Fruit fly (Drosophila melanogaster): ENCODE measurements around the gene Hsp60A.

Hsp60A gene

DNA sequence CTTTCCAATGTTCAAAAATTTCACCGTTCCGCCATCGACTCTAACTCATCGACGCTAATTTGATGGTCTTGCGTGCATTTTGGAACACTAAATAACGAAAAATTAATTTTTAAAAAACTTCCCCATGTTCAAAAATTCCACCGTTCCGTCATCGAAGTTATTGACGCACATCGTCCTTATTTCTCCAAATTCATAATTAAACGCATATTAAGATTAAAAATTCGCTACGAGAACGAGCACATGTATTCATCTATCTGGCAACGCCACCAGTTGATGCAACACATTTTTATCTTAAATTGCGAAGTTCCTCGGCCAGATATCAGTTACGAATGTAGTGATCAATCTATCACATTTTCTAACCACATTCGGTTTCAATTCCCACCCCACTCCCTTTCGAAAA, 40.9 kb downstream of the Hsp60A start, which contains the start of gene Lint-1 (continued):
- TF ChIP-seq CG10631 (GFP tag; optimal IDR thresholded peaks at IDR 0.05), result peak; percentile 5
- 0 out of 3 replicates have a peak, but pooled peaks have one; percentile 24 for TF ChIP-seq eg (GFP tag; IDR thresholded peaks at IDR 0.05)
- TF ChIP-seq Eip78C (GFP tag), result peak; percentile 60
- TF ChIP-seq CG8319 (GFP tag; optimal IDR thresholded peaks at IDR 0.05), result no peak
- peak; percentile 40 for TF ChIP-seq topi (GFP tag; optimal IDR thresholded peaks at IDR 0.05)
- peak; percentile 16 for TF ChIP-seq esn (GFP tag; optimal IDR thresholded peaks at IDR 0.05)
- peak; percentile 54 for TF ChIP-seq lz (GFP tag; optimal IDR thresholded peaks at IDR 0.05)

DNA sequence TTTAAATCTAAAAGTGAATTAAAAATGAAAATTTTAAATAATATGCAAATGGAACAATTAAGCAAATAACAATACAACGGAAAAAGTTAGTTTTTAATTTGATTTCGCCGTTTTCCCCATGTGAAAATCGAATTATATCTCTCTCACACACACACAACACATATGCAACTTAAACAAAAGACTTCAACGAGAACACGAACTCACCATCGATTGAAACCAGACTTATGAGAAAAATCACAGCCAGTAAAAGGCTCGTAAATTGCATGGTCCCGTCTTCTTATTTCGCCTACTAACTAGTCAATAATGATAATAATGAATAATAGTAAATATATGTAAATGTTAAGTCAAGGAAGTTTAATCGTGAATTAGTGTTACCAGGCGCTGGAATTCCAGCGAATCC, 45.1 kb downstream of the Hsp60A start:
- TF ChIP-seq Eip93F (GFP tag; optimal IDR thresholded peaks at IDR 0.05), result peak; percentile 28
- TF ChIP-seq fkh (GFP tag; optimal IDR thresholded peaks at IDR 0.05), result no peak

DNA sequence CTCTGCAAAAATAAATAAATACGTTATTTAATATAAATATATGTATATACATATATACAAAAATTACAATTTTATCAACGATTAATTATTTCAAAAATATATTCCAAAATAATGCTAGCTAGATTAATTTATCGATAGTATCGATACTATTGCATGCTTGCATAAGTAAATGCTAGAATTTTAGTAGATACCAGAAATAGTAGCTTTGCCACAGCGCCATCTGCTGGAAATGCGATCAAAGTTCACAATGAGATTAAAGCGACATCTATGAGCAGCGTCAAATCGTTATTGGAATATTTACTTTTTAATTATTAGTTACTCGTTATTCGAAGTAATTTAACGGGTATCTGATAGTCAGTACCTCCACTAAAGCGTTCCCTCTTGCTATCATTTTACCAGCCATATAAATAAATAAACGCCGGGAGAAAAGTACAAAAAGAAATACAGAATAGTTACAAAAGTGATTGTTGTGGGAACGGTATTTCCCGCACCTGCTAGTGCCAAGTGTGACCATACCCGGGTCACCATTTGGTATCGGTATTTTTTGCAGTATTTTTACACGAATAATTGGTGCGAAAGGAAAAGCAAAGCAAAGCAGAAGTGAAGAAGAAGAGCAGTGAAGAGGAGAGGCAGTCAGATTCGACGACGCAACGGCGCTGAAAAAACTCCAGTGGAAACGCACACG, 45.7 kb downstream of the Hsp60A start, which contains the start of the genes rtv and Dlic:
Gene rtv (minus strand): TSS at position 165 of the 685 bp plus-strand sequence.
Gene Dlic (plus strand): TSS at position 596 of the 685 bp plus-strand sequence.
- TF ChIP-seq CG11902 (GFP tag; optimal IDR thresholded peaks at IDR 0.05) (no peak), CG3032 (tag; optimal IDR thresholded peaks at IDR 0.05) (no peak), Eip93F (GFP tag; optimal IDR thresholded peaks at IDR 0.05) (no peak), CG8319 (GFP tag; optimal IDR thresholded peaks at IDR 0.05) (no peak), CG10631 (GFP tag; optimal IDR thresholded peaks at IDR 0.05) (no peak), Lpt (GFP tag; optimal IDR thresholded peaks at IDR 0.05) (no peak), Gug (GFP tag; IDR thresholded peaks at IDR 0.05) (no peak), Eip75B (GFP tag; optimal IDR thresholded peaks at IDR 0.05) (peak; percentile 8), dsx (GFP tag; optimal IDR thresholded peaks at IDR 0.05; ENCODE audit: poor library complexity, severe bottlenecking) (no peak), CG31627 (GFP tag; optimal IDR thresholded peaks at IDR 0.05) (peak; percentile 41), Eip78C (GFP tag) (peak; percentile 14), CG4318 (GFP tag; optimal IDR thresholded peaks at IDR 0.05) (no peak), CG16779 (tag; optimal IDR thresholded peaks at IDR 0.05) (no peak), Sox14 (GFP tag; optimal IDR thresholded peaks at IDR 0.05) (no peak), CG11762 (GFP tag; optimal IDR thresholded peaks at IDR 0.05; ENCODE audit: insufficient read depth) (no peak), CG34406 (GFP tag; optimal IDR thresholded peaks at IDR 0.05) (no peak), CG7368 (GFP tag; optimal IDR thresholded peaks at IDR 0.05) (no peak), Blimp-1 (GFP tag; optimal IDR thresholded peaks at IDR 0.05) (no peak), fkh (GFP tag; optimal IDR thresholded peaks at IDR 0.05) (peak; percentile 83), Smox (GFP tag; optimal IDR thresholded peaks at IDR 0.05) (no peak), Ets21C (GFP tag; optimal IDR thresholded peaks at IDR 0.05) (peak; percentile 19), Hr39 (GFP tag; optimal IDR thresholded peaks at IDR 0.05) (peak; percentile 38), CG1621 (tag; optimal IDR thresholded peaks at IDR 0.05) (no peak), Sox15 (GFP tag; optimal IDR thresholded peaks at IDR 0.05) (no peak), CG6854 (GFP tag; optimal IDR thresholded peaks at IDR 0.05) (no peak), fd59A (GFP tag; optimal IDR thresholded peaks at IDR 0.05) (no peak), esn (GFP tag; optimal IDR thresholded peaks at IDR 0.05) (peak; percentile 35), CG6163 (GFP tag; IDR thresholded peaks at IDR 0.05) (peak; percentile 63; the same call in 2 of the 3 replicates), CG6792 (GFP tag; optimal IDR thresholded peaks at IDR 0.05) (no peak), CG15336 (GFP tag; IDR thresholded peaks at IDR 0.05) (no peak), eg (GFP tag; IDR thresholded peaks at IDR 0.05) (no peak), Met (GFP tag; optimal IDR thresholded peaks at IDR 0.05) (peak; percentile 8), OdsH (GFP tag; optimal IDR thresholded peaks at IDR 0.05) (no peak), acj6 (GFP tag; optimal IDR thresholded peaks at IDR 0.05) (peak; percentile 0), CG6808 (GFP tag; optimal IDR thresholded peaks at IDR 0.05) (no peak), Hr4 (GFP tag; optimal IDR thresholded peaks at IDR 0.05) (peak; percentile 7), CG11294 (GFP tag; IDR thresholded peaks at IDR 0.05) (no peak), achi (GFP tag; optimal IDR thresholded peaks at IDR 0.05) (no peak), topi (GFP tag; optimal IDR thresholded peaks at IDR 0.05) (no peak), net (GFP tag; optimal IDR thresholded peaks at IDR 0.05) (no peak), spab (GFP tag; optimal IDR thresholded peaks at IDR 0.05) (no peak), fd85E (GFP tag; optimal IDR thresholded peaks at IDR 0.05) (no peak), CG9139 (GFP tag; optimal IDR thresholded peaks at IDR 0.05) (no peak), ss (GFP tag; optimal IDR thresholded peaks at IDR 0.05) (no peak), CG10669 (GFP tag; optimal IDR thresholded peaks at IDR 0.05) (no peak)
